Worm (Caenorhabditis elegans) whole organism, L2 larva: ENCODE results near the gene M03D4.3.

Source experiments
- mab-5 ChIP-seq: fragments of 150-350 bp; optimal IDR thresholded peaks from 2 replicates; lab custom pipeline; 2014; ENCODE audit warnings: missing biosample characterization, missing genetic modification characterization
- snpc-4 ChIP-seq: fragments of 150-350 bp; optimal IDR thresholded peaks from 2 replicates; lab custom pipeline; 2014; ENCODE audit warnings: missing biosample characterization, missing genetic modification characterization

ce11 chrIV:6094315-6094606 lies 17.9 kb downstream of the M03D4.3 start:
- TF ChIP-seq mab-5 (tag; lab: Kevin White, UChicago) (no peak), snpc-4 (tag; lab: Kevin White, UChicago) (no peak)
